Worm (Caenorhabditis elegans) whole organism, dauer: Measurements from ENCODE around the gene cng-3.

ENCODE experiments used
- unc-62 ChIP-seq: sonication (generic microtip); optimal IDR thresholded peaks from 2 replicates; lab custom pipeline; 2017; ENCODE audit warnings: missing biosample characterization, missing genetic modification reagents, missing genetic modification characterization

The cng-3 gene

DNA sequence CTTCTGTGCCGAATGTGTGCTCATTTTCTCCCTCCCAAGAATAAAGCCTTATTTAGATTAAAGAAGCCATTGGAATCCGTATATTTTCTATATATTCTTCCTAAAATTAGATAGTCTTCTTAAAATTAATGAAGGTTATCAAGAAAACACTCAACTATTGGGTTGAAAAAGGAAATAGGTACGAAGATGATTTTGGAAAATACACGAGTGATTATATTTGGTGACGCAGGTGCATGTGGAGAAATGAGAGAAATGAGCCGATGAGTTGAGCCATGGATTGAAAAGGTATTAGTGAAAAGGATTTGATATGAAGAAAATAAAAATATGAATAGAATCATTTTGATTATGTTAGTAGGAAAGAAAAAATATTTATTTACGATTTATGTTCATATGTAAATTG is at the start of gene cng-3:
Gene cng-3 (minus strand): TSS at position 102 of the 400 bp plus-strand sequence.
- no peak for TF ChIP-seq unc-62 (GFP tag; lab: Kevin White, UChicago)

DNA sequence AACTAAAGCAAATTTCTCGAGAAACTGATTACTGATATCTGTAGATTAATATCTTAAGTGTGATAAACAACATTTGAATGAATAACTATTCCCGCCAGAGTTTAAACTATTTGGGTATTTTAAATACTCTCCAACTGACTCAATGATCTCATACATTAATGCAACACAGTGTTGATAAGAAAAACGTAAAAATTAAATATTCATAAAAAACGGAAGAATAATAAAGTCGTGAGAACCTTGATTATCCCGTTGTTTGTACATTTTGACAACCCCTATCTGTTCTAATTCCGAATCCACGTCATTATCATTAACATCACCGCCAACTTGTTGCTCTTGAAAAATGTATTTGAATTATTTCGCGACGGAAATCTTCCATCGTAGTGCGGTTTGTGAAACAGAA is 48.8 kb upstream of the cng-3 start, which contains the start of gene elo-7:
Gene elo-7 (plus strand): TSS at position 301 of the 400 bp plus-strand sequence.
- TF ChIP-seq unc-62 (GFP tag; lab: Kevin White, UChicago) = no peak

DNA sequence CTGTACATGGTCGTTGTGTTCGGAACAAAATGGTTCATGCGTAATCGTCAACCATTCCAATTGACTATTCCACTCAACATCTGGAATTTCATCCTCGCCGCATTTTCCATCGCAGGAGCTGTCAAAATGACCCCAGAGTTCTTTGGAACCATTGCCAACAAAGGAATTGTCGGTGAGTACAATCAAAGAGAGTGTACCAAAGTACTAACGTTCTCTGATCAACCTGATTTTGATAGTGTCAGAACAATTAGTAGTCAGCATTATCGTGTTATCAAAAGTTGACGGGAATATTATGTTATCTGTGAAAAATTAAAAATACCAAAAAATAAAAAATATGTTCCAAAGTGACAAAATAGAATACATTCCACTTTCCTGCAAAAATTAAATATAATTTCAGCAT is 46.2 kb upstream of the cng-3 start:
- no peak for TF ChIP-seq unc-62 (GFP tag; lab: Kevin White, UChicago)

DNA sequence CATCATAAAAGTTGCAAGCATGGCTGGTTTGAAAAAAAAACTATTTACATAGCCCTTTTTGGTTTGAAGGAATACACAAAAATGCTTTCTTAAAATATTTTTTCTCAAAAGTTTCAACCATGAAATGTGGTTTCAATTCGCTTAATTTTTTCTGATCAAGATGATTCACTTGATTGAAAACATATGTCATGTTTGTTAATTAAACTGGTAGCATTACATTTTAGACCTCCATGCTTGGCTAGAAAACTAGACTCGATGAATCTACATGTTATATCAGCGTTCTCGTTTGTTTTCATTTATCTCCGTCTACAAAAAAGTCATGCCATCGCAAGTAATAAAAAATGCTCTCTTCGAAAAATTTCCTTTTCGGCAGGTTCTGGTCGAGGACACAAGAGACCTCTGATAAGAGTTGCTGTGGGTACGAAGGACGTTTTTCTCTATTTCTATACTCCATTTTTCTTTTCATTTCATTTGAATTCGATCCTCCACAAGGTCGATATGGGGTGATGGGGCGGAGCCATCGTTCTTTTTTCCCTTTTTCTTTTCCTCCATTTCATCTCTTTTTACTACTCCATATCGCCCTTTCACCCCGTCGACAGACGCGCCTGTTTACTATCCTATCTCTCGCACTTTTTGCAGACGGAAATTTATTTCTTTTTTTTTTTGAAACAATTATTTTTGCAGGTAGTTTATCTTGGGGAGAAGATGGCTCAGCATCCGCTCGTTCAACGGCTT is 45.0 kb upstream of the cng-3 start, which contains the start of gene elo-1:
Gene elo-1 (plus strand): TSS at position 685 of the 735 bp plus-strand sequence.
- TF ChIP-seq unc-62 (GFP tag; lab: Kevin White, UChicago) = no peak

DNA sequence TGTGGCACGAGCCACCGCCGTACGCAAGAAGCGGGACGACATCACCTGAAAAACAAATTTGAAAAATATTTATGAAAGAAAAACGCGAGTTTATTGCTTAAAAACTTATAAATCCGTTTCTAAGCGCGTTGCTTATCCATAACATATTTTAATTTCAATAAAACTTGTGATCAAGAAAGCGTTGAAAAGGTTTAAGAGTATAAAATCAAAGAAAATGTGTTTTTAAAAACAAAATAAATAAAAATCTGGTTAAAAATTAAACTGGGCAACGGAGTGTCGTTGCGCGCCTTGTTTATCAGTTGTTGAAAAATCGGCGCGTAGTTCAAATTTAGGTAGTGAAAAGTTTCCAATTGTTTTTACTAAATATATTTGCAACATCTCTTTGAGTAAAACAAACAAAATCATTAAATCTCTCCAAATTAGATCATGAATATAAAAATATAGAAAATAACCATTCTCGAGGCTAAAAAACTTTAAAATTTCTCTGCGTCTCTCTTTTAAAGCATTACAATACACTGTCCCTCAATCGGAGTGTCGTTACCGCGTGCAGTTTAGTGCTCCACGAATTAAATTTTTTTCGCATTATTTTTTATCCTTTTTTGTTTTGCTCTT is 44.1 kb upstream of the cng-3 start, which contains the start of gene ndua-5:
Gene ndua-5 (minus strand): TSS at position 51 of the 612 bp plus-strand sequence.
- no peak for TF ChIP-seq unc-62 (GFP tag; lab: Kevin White, UChicago)

DNA sequence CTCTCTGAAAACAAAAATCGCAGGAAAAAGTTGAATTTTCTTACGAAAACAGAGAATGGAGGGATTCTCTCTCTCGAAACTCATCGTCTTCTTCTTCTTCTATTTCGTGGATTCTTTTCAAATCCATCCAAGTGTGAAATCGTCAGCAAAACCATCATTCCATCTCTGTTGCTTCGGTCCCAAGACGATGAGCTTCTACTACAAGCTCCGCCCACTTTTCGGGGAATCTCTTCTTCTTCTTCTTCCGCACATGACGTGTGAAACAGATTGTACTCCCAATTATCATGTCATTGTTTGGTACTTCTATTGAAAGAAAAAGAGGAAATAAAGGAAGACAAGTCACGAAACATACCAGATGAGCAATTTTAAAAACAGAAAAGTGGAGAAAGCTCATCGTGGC is 42.3 kb upstream of the cng-3 start:
- TF ChIP-seq unc-62 (GFP tag; lab: Kevin White, UChicago) = no peak

DNA sequence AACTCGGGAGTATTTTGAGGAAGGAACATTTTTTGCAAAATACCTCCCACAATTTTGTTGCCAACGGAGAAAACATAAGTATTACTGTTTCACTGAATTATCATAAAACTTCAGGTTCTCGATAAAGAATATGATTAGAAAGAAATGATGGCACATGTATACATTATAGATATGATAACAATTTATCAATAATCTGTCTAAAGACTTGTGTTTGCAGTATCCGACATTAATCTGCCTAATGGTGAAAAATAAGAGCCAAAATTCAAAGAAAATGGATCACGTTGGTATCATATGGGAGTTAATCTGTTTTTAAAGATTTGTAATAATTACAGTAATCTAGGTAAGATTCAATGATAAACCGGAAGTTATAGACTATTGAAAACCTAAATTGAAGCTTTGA is 39.8 kb upstream of the cng-3 start:
- no peak for TF ChIP-seq unc-62 (GFP tag; lab: Kevin White, UChicago)

DNA sequence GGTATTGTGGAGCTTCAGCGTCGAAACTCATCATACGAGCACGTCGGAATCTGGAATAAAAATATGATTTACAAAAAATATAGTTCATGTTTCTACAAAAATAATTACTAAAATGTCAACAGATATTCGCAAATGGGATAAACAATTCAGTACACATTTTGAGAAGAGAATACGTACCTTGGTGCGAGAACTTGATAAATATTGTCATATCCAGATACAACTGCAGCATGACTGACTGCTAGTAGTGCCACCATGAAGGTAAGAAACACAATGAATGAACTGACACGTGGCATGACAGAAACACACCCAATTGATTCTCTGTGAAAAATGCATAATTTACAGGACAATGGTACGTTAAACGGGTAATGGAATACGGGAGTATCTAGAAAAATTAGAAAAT is 37.8 kb upstream of the cng-3 start, which contains the start of gene nlp-35:
Gene nlp-35 (minus strand): TSS at position 319 of the 400 bp plus-strand sequence.
- no peak for TF ChIP-seq unc-62 (GFP tag; lab: Kevin White, UChicago)

DNA sequence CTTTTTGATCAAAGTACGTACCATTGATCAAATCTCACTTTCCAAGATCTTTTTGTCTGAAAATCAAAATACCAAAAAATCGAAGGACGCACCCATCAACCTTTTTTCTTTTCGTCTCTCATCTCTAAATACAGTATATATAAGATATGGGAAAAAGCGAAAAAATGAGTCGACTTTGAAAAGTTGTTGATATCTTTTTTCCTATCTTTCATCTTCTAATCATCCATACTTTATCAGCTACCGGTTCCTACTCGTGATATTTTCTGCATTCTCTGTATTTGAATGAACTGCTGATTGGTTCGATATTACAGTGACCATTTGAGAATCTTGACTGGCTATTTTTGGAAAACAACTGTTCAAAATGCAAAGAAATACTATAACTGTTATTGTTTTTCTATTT is 36.0 kb upstream of the cng-3 start, which contains the start of gene C33A12.19:
Gene C33A12.19 (plus strand): TSS at position 169 of the 400 bp plus-strand sequence.
- no peak for TF ChIP-seq unc-62 (GFP tag; lab: Kevin White, UChicago)

DNA sequence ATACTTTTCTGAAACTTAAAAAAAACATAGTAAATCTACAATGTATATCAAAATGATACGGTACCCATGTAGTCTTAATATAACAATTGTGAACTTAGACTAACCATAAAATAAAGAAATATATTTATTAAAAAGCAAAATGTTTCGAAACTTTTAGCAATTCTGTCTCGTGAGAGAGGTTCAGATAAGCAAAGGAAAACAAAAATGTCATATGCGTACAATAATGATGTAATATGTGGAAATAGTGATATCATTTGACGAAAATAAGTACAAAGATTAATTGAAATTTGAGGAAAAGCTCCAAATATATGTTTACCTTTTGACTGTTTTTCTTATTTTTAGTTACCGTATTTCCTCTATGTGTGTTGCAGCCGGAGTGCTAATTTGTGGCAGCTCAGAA is 33.3 kb upstream of the cng-3 start:
- TF ChIP-seq unc-62 (GFP tag; lab: Kevin White, UChicago) = no peak

DNA sequence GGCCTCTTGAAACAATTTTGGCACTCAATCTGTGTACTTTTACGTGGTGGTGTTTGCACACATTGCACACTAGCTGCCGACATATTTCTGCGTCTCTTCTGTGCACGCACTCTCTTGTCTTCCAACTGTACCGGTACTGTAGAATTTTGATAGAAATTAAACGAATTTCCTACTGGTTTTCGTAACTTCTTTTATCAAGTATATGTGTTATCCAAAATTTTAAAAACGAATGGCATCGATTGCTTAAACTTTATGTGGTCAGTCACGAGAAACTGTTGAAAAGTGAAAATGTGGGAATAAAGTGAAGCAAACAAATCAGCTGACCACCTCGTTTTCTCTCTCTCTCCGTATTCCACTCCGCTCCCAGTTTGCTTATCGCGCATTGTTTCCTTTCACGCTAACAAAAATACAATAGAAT is 32.5 kb upstream of the cng-3 start:
- no peak for TF ChIP-seq unc-62 (GFP tag; lab: Kevin White, UChicago)

DNA sequence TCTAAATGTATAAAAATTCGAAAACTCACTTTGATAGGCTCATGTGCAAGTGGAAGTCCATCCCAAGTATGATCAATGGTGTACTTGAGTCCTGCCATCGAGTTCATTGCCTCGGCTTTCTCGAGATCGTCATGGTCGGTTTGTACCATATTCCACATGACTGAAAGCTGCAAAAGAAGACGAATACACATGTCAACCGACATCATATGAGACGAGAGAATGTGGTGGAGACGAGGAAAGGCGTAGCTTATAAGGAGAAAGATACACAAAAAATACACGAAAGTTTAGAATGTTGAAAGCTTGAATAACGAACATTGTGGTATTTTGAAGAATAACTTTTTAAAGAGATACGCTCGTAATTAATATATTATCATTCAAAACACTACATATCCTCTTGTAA is 32.0 kb upstream of the cng-3 start, which contains the start of gene C33A12.3:
Gene C33A12.3 (minus strand): TSS at position 167 of the 400 bp plus-strand sequence.
- TF ChIP-seq unc-62 (GFP tag; lab: Kevin White, UChicago) = no peak

DNA sequence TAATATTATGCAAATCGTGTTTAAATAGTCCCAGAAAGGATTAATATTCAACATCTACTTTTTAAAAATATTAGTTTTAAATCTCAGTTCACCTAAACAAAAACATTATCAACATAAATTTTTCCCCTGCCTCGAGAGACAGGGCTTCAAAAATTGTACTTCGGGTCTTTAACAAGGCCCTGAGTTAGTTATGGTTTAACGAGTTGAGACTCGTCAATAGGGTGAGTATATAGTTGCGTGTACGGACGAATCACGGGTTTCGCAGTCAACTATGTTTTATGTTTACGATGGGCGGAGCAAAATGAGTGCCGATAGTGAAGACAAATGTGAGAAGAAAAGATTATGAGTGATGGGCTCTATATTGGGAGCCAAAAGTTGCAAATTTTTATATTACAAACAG is 30.8 kb upstream of the cng-3 start:
- TF ChIP-seq unc-62 (GFP tag; lab: Kevin White, UChicago) = no peak

DNA sequence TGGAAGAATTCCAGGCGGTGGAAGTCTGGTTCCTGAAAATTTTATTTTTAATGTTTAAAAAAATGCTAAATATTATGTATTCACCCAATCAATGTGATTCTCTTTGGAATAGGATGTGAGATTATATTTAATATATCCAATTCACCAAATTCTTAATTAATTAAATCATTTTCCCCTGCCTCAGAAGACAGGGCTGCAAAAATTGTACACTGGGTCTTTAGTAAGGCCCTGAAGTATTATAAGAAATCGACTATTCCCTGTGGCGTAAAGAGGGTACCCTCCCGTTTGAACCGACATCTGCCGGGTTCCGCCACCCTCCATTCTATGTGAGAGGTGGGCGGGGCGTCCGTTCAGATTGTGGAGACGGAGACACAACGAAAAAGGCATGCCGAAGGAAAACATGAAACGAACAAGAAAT is 30.4 kb upstream of the cng-3 start:
- TF ChIP-seq unc-62 (GFP tag; lab: Kevin White, UChicago) = no peak

DNA sequence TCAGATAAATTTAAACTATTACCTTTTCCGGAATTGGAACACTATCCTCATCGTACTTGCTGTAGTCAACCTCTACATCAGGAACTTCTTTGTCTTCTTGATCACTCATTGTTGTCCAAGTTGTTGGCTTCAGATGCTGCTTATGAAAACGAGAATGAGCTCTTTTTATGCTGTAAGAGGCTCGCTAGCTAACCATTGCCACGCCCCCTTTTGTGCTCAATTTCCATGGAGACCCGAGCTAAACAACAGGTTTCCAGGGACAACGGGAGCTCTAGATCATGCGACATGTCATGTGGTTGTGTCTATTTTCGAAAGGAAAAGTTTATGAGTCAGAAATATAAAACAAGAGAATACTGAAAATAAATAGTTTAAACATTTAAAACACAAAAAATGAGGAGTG is 29.6 kb upstream of the cng-3 start, which contains the start of gene C33A12.4:
Gene C33A12.4 (minus strand): TSS at position 131 of the 400 bp plus-strand sequence.
- no peak for TF ChIP-seq unc-62 (GFP tag; lab: Kevin White, UChicago)

DNA sequence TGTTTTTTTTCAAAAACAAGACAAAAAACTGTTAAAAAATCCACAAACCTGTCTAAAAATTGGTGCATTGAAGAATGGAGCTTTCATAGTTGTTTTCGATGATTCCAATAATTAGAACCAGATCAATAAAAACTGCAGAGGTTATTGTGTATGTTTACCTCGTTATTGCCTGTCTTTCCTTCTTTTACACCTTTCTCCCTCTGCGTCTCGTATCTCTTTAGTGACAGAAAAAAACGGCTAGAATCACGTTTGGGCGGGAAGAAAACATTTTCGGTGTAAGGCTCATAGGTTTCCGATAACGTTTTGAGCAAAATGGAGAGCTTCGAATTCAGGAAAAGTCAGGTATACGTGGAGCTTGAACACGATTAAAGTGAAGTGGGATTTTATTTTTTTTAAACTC is 27.8 kb upstream of the cng-3 start, which contains the start of gene ethe-1:
Gene ethe-1 (minus strand): TSS at position 150 of the 400 bp plus-strand sequence.
- no peak for TF ChIP-seq unc-62 (GFP tag; lab: Kevin White, UChicago)
